Worm (Caenorhabditis elegans): ENCODE data around the gene Y39B6A.42.

Gene Y39B6A.42

DNA sequence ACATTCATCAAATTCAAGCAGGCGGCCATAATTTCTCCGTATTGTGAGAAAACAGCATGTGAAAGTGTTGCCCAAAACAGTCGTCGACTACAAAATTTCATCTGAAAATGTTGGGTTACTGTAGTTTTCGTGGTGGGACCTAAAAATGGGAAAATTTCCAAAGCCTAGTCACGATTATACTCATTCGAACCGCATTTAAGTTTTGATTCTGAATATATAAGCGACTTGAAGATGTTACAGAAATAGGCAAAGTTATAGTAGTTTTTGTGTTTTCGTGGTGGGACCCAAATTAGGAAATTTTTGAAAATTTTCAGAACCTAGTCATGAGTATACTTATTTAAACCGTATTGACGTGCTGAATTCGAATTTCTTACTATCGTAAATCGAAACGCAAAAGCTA lies 8.4 kb upstream of the Y39B6A.42 start, which contains the start of gene Y39B6A.41:
Y39B6A.41 (minus strand) TSS at position 101 of the 400 bp plus-strand sequence.
- TF ChIP-seq ceh-2 (tag; optimal IDR thresholded peaks at IDR 0.05) (no peak), ahr-1 (tag; optimal IDR thresholded peaks at IDR 0.05) (no peak), che-1 (tag; optimal IDR thresholded peaks at IDR 0.05) (no peak), pha-2 (tag; optimal IDR thresholded peaks at IDR 0.05) (no peak), sdc-2 (tag; optimal IDR thresholded peaks at IDR 0.05) (no peak), tbx-2 (tag; optimal IDR thresholded peaks at IDR 0.05) (no peak), pqm-1 (tag; optimal IDR thresholded peaks at IDR 0.05) (no peak), ceh-45 (GFP tag; IDR thresholded peaks at IDR 0.05) (no peak), hlh-8 (tag; optimal IDR thresholded peaks at IDR 0.05) (no peak), ttx-3 (tag; optimal IDR thresholded peaks at IDR 0.05) (no peak), mec-3 (tag; optimal IDR thresholded peaks at IDR 0.05; ENCODE audit: borderline replicate concordance) (no peak), ceh-18 (tag; optimal IDR thresholded peaks at IDR 0.05) (no peak), nhr-11 (tag; optimal IDR thresholded peaks at IDR 0.05) (no peak), hlh-30 (tag; optimal IDR thresholded peaks at IDR 0.05; ENCODE audit: insufficient read depth) (no peak), ama-1 (optimal IDR thresholded peaks at IDR 0.05) (no peak), nfya-1 (tag; optimal IDR thresholded peaks at IDR 0.05) (no peak), elt-2 (tag; optimal IDR thresholded peaks at IDR 0.05) (no peak)

DNA sequence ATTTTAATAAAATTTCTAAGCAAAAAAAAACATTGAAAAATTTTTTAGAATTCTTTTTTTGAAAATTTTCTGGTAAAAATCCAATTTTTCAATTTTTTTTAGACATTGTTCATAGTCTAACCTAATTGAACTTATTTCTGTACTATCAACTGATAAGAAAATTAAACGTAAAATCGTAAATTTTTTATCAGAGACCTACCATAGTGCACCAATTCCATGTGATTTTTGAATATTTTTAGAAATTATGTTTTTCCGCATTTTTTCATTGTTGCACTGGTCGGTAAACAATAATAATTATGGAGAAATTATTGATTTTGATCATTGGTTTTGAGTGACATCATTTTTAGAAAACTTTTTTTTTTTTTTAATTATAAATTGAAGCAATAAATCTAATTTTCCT lies 7.1 kb upstream of the Y39B6A.42 start:
- no peak for TF ChIP-seq ceh-30 (tag; optimal IDR thresholded peaks at IDR 0.05)
- TF ChIP-seq tbx-7 (tag; optimal IDR thresholded peaks at IDR 0.05), result no peak
- no peak for TF ChIP-seq hlh-15 (tag; optimal IDR thresholded peaks at IDR 0.05)
- no peak for TF ChIP-seq pat-9 (tag; optimal IDR thresholded peaks at IDR 0.05)
- TF ChIP-seq ahr-1 (tag; optimal IDR thresholded peaks at IDR 0.05), result no peak
- no peak for TF ChIP-seq ceh-14 (tag; optimal IDR thresholded peaks at IDR 0.05)
- no peak for TF ChIP-seq ref-2 (tag; optimal IDR thresholded peaks at IDR 0.05)
- TF ChIP-seq gmeb-2 (tag; optimal IDR thresholded peaks at IDR 0.05), result no peak
- no peak for TF ChIP-seq sox-2 (GFP tag; IDR thresholded peaks at IDR 0.05)
- no peak for TF ChIP-seq elt-4 (tag; optimal IDR thresholded peaks at IDR 0.05)
- no peak for TF ChIP-seq ceh-19 (GFP tag; optimal IDR thresholded peaks at IDR 0.05)
- no peak for TF ChIP-seq F13H6.1 (tag; optimal IDR thresholded peaks at IDR 0.05)

DNA sequence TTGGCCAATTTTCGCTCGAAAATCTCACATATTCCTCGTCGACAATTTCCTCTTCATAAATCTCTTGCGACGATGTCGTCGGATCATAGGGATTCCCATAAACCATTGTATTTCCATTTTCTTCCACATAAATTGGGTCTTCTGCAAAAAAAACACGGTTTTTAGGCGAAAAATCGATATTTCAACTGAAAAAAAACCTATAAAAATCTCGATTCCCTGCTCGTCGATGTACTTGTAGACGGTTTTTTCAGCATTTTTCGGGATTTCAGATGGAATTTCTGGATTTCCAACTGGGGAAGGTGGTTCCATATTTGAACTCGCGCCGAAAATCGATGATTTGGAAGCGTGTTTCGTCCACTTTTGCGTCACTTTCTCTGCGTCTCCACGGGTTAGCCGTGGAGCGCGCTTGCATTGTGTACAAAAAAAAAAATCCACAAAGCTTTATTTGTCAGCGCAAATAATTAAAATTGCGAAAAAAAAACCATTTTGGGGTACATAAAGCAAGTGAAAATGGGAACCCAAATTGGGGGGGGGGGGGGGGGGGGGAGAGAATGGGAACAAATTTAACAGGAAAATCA lies 1.9 kb downstream of the Y39B6A.42 start, which contains the start of gene Y39B6A.43:
Y39B6A.43 (minus strand) TSS at position 351 of the 578 bp plus-strand sequence.
- TF ChIP-seq hlh-8 (tag; optimal IDR thresholded peaks at IDR 0.05), result no peak
- TF ChIP-seq C38D4.7 (GFP tag; optimal IDR thresholded peaks at IDR 0.05), result no peak
- no peak for TF ChIP-seq ceh-2 (tag; optimal IDR thresholded peaks at IDR 0.05)
- peak; percentile 56 for TF ChIP-seq tbx-2 (tag; optimal IDR thresholded peaks at IDR 0.05)
- peak; percentile 72 for TF ChIP-seq ref-2 (tag; optimal IDR thresholded peaks at IDR 0.05)
- no peak for TF ChIP-seq unc-3 (GFP tag; conservative IDR thresholded peaks at IDR 0.05)
- TF ChIP-seq unc-3 (tag; optimal IDR thresholded peaks at IDR 0.05), result peak; percentile 65
- no peak for TF ChIP-seq F13H6.1 (tag; optimal IDR thresholded peaks at IDR 0.05)
- TF ChIP-seq syd-9 (tag; optimal IDR thresholded peaks at IDR 0.05), result no peak
- TF ChIP-seq nhr-232 (tag; optimal IDR thresholded peaks at IDR 0.05), result no peak
- TF ChIP-seq lin-11 (tag; optimal IDR thresholded peaks at IDR 0.05), result no peak
- peak; percentile 68 for TF ChIP-seq unc-86 (tag; optimal IDR thresholded peaks at IDR 0.05)
- peak; percentile 16 for TF ChIP-seq ceh-14 (tag; optimal IDR thresholded peaks at IDR 0.05)
- no peak for TF ChIP-seq ama-1 (optimal IDR thresholded peaks at IDR 0.05)
- peak; percentile 25 for TF ChIP-seq unc-55 (GFP tag; optimal IDR thresholded peaks at IDR 0.05)
- no peak for TF ChIP-seq ceh-45 (GFP tag; IDR thresholded peaks at IDR 0.05)
- TF ChIP-seq ceh-34 (tag; optimal IDR thresholded peaks at IDR 0.05), result peak; percentile 60
- TF ChIP-seq fax-1 (tag; optimal IDR thresholded peaks at IDR 0.05), result no peak
- no peak for TF ChIP-seq pag-3 (tag; optimal IDR thresholded peaks at IDR 0.05; ENCODE audit: borderline replicate concordance)
- TF ChIP-seq ceh-19 (GFP tag; optimal IDR thresholded peaks at IDR 0.05), result no peak
- no peak for TF ChIP-seq sox-2 (GFP tag; IDR thresholded peaks at IDR 0.05)
- no peak for TF ChIP-seq lim-6 (tag; optimal IDR thresholded peaks at IDR 0.05)
- TF ChIP-seq rnt-1 (tag; optimal IDR thresholded peaks at IDR 0.05), result peak; percentile 79
- no peak for TF ChIP-seq K02D7.2 (tag; optimal IDR thresholded peaks at IDR 0.05)
- no peak for TF ChIP-seq T23F11.4 (GFP tag; optimal IDR thresholded peaks at IDR 0.05)
- TF ChIP-seq hlh-13 (GFP tag; optimal IDR thresholded peaks at IDR 0.05), result no peak
- TF ChIP-seq C08G9.2 (tag; optimal IDR thresholded peaks at IDR 0.05), result peak; percentile 44
- peak; percentile 13 for TF ChIP-seq ceh-6 (GFP tag; optimal IDR thresholded peaks at IDR 0.05)
- TF ChIP-seq ets-4 (tag; optimal IDR thresholded peaks at IDR 0.05), result peak; percentile 69
- no peak for TF ChIP-seq nhr-11 (tag; optimal IDR thresholded peaks at IDR 0.05)
- peak; percentile 35 for TF ChIP-seq pros-1 (tag; optimal IDR thresholded peaks at IDR 0.05)
- peak; percentile 84 for TF ChIP-seq ceh-48 (tag; optimal IDR thresholded peaks at IDR 0.05)
- no peak for TF ChIP-seq che-1 (tag; optimal IDR thresholded peaks at IDR 0.05)
